Fruit fly (Drosophila melanogaster): Measurements from ENCODE around the gene CBP.

CBP gene

DNA sequence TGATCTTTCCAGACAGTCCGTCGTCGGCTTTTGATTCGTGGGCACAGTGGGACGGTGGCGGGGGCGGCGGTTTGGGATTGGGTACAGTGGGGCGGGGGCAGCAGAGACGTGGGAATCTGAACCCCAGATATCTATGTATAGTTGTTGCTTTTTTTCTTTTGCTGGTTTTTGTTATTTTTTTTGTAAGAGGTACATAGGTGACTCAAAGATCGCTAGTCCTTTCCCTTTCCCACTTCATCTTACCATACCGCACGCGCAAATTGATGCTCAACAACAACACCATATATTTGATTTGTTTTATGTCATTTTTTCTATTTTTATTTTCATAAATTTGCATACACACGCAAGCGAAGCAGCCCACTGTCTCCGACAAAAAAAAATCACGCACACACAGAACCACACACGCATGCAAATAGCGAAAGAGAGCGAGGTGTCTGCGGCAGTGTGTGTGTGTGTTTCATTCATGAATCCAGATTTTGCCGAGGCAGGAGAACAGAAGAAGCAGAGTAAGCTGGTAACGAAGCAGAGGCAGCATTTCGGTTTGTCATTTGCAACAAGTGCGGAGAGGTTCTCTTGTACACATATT lies 31.3 kb upstream of the CBP start (continued):
- TF ChIP-seq CG1621 (tag; optimal IDR thresholded peaks at IDR 0.05) = peak; percentile 90
- peak; percentile 76 for TF ChIP-seq Ets21C (GFP tag; optimal IDR thresholded peaks at IDR 0.05)
- peak; percentile 78 for TF ChIP-seq CG8319 (GFP tag; optimal IDR thresholded peaks at IDR 0.05)
- TF ChIP-seq CG3032 (tag; optimal IDR thresholded peaks at IDR 0.05) = peak; percentile 92
- TF ChIP-seq CG3919 (GFP tag; optimal IDR thresholded peaks at IDR 0.05) = peak; percentile 88
- peak; percentile 93 for TF ChIP-seq spab (GFP tag; optimal IDR thresholded peaks at IDR 0.05)
- peak; percentile 65; the same call in 1 of the 2 replicates for TF ChIP-seq Gug (GFP tag; IDR thresholded peaks at IDR 0.05)
- peak; percentile 86 for TF ChIP-seq CG10669 (GFP tag; optimal IDR thresholded peaks at IDR 0.05)
- TF ChIP-seq CG8119 (GFP tag; IDR thresholded peaks at IDR 0.05) = peak; percentile 86; the same call in 2 of the 3 replicates
- peak; percentile 93 for TF ChIP-seq CG11902 (GFP tag; optimal IDR thresholded peaks at IDR 0.05)
- TF ChIP-seq achi (GFP tag; optimal IDR thresholded peaks at IDR 0.05) = peak; percentile 88
- TF ChIP-seq Eip78C (GFP tag) = peak; percentile 89
- peak; percentile 79 for TF ChIP-seq CG6276 (GFP tag; optimal IDR thresholded peaks at IDR 0.05)

dm6 chrX:7306538-7307477 lies 30.3 kb upstream of the CBP start:
- TF ChIP-seq CG15336 (GFP tag; IDR thresholded peaks at IDR 0.05) (no peak; the same call in none of the 2 replicates), CG7368 (GFP tag; optimal IDR thresholded peaks at IDR 0.05) (peak; percentile 58), Sox102F (GFP tag; optimal IDR thresholded peaks at IDR 0.05) (peak; percentile 88), CG3919 (GFP tag; optimal IDR thresholded peaks at IDR 0.05) (peak; percentile 89), dac (GFP tag; optimal IDR thresholded peaks at IDR 0.05) (peak; percentile 94), ss (GFP tag; optimal IDR thresholded peaks at IDR 0.05) (peak; percentile 37 to 93), net (GFP tag; optimal IDR thresholded peaks at IDR 0.05) (peak; percentile 74), CG3032 (tag; optimal IDR thresholded peaks at IDR 0.05) (peak; percentile 96), CG8119 (GFP tag; IDR thresholded peaks at IDR 0.05) (peak; percentile 86), CG6163 (GFP tag; IDR thresholded peaks at IDR 0.05) (peak; percentile 62), svp (GFP tag) (peak; percentile 92), CG1621 (tag; optimal IDR thresholded peaks at IDR 0.05) (peak; percentile 69), vri (GFP tag; optimal IDR thresholded peaks at IDR 0.05) (peak; percentile 7), esn (GFP tag; optimal IDR thresholded peaks at IDR 0.05) (peak; percentile 94), Hr38 (GFP tag; optimal IDR thresholded peaks at IDR 0.05) (no peak), Eip75B (GFP tag; optimal IDR thresholded peaks at IDR 0.05) (peak; percentile 86), CG10631 (GFP tag; optimal IDR thresholded peaks at IDR 0.05) (peak; percentile 96), Hr4 (GFP tag; optimal IDR thresholded peaks at IDR 0.05) (peak; percentile 87), Sox14 (GFP tag; optimal IDR thresholded peaks at IDR 0.05) (peak; percentile 91), Blimp-1 (GFP tag; optimal IDR thresholded peaks at IDR 0.05) (peak; percentile 81), Met (GFP tag; optimal IDR thresholded peaks at IDR 0.05) (peak; percentile 90), achi (GFP tag; optimal IDR thresholded peaks at IDR 0.05) (peak; percentile 94), CG32006 (GFP tag; optimal IDR thresholded peaks at IDR 0.05) (peak; percentile 99), Eip93F (GFP tag; optimal IDR thresholded peaks at IDR 0.05) (peak; percentile 62), Smox (GFP tag; optimal IDR thresholded peaks at IDR 0.05) (peak; percentile 87), CG6808 (GFP tag; optimal IDR thresholded peaks at IDR 0.05) (peak; percentile 87), spab (GFP tag; optimal IDR thresholded peaks at IDR 0.05) (peak; percentile 93), salr (GFP tag; optimal IDR thresholded peaks at IDR 0.05) (peak; percentile 84 to 96), CG6854 (GFP tag; optimal IDR thresholded peaks at IDR 0.05) (peak; percentile 87), Lpt (GFP tag; optimal IDR thresholded peaks at IDR 0.05) (peak; percentile 76), CG6276 (GFP tag; optimal IDR thresholded peaks at IDR 0.05) (peak; percentile 98), Ets96B (tag; optimal IDR thresholded peaks at IDR 0.05) (peak; percentile 89), CG16779 (tag; optimal IDR thresholded peaks at IDR 0.05) (peak; percentile 89), CG11902 (GFP tag; optimal IDR thresholded peaks at IDR 0.05) (peak; percentile 91), acj6 (GFP tag; optimal IDR thresholded peaks at IDR 0.05) (peak; percentile 93), fd85E (GFP tag; optimal IDR thresholded peaks at IDR 0.05) (no peak), OdsH (GFP tag; optimal IDR thresholded peaks at IDR 0.05) (peak; percentile 94), CG11762 (GFP tag; optimal IDR thresholded peaks at IDR 0.05; ENCODE audit: insufficient read depth) (peak; percentile 92), fd59A (GFP tag; optimal IDR thresholded peaks at IDR 0.05) (peak; percentile 83), CG10669 (GFP tag; optimal IDR thresholded peaks at IDR 0.05) (peak; percentile 94), fkh (GFP tag; optimal IDR thresholded peaks at IDR 0.05) (peak; percentile 12)

Data from whole organism, prepupa.